Fruit fly (Drosophila melanogaster) whole organism, wandering third instar larva: Measurements from ENCODE around the gene Ent2.

Source experiments
- CG32264 ChIP-seq: fragments of 200-800 bp; sonication (Bioruptor generic); optimal IDR thresholded peaks from 2 replicates; lab custom pipeline; 2016; ENCODE audit warnings: missing biosample characterization, missing genetic modification characterization
- CG9705 ChIP-seq: fragments of 200-800 bp; sonication (Bioruptor generic); optimal IDR thresholded peaks from 2 replicates; lab custom pipeline; 2018; ENCODE audit warnings: missing biosample characterization, mild to moderate bottlenecking, missing genetic modification characterization
- CrebA ChIP-seq: fragments of 200-800 bp; sonication (Bioruptor generic); optimal IDR thresholded peaks from 2 replicates; lab custom pipeline; 2016; ENCODE audit warnings: missing biosample characterization, mild to moderate bottlenecking, missing genetic modification characterization, borderline replicate concordance
- Dfd ChIP-seq: fragments of >200 bp; optimal IDR thresholded peaks from 2 replicates; lab custom pipeline; 2017; ENCODE audit warnings: missing biosample characterization, missing genetic modification characterization
- Dif ChIP-seq: fragments of 200-275, 200-300 bp; sonication (Bioruptor generic); optimal IDR thresholded peaks from 2 replicates; lab custom pipeline; 2018; ENCODE audit warnings: missing biosample characterization, missing genetic modification characterization; ENCODE audit not compliant: partially characterized antibody
- HLH106 ChIP-seq: fragments of 200-800 bp; optimal IDR thresholded peaks from 3 replicates; lab custom pipeline; 2019; ENCODE audit warnings: missing biosample characterization, mild to moderate bottlenecking, missing genetic modification characterization, moderate library complexity
- Hnf4 ChIP-seq: fragments of 200-800 bp; sonication (Bioruptor generic); optimal IDR thresholded peaks from 2 replicates; lab custom pipeline; 2016; ENCODE audit warnings: missing biosample characterization, mild to moderate bottlenecking, missing genetic modification characterization
- Hr78 ChIP-seq: fragments of >200 bp; optimal IDR thresholded peaks from 2 replicates; lab custom pipeline; 2017; ENCODE audit warnings: missing biosample characterization, missing genetic modification characterization
- Hr83 ChIP-seq: fragments of 200-300 bp; sonication (Bioruptor generic); optimal IDR thresholded peaks from 2 replicates; lab custom pipeline; 2016; ENCODE audit warnings: missing biosample characterization, mild to moderate bottlenecking, missing genetic modification characterization, moderate library complexity; ENCODE audit not compliant: poor library complexity, severe bottlenecking
- Jra ChIP-seq: sonication (Bioruptor generic); optimal IDR thresholded peaks from 2 replicates; lab custom pipeline; 2016; ENCODE audit warnings: missing biosample characterization, missing genetic modification characterization
- Mio ChIP-seq: sonication (Bioruptor generic); optimal IDR thresholded peaks from 2 replicates; lab custom pipeline; 2016; ENCODE audit warnings: missing biosample characterization, missing genetic modification characterization
- Myc ChIP-seq: fragments of >200 bp; optimal IDR thresholded peaks from 2 replicates; lab custom pipeline; 2017
- N ChIP-seq: fragments of >200 bp; optimal IDR thresholded peaks from 2 replicates; lab custom pipeline; 2018; ENCODE audit warnings: missing biosample characterization, missing external identifiers, missing genetic modification characterization
- Rel ChIP-seq, 2 experiments: fragments of 200-800 bp; sonication (Bioruptor generic) in 1 of 2; optimal IDR thresholded peaks; 2 replicates in 1 of 2; 3 replicates in 1 of 2; lab custom pipeline; 2016 to 2019; ENCODE audit warnings: mild to moderate bottlenecking in 2 of 2, missing biosample characterization in 2 of 2, missing genetic modification characterization in 2 of 2, moderate library complexity in 1 of 2
- Sp1 ChIP-seq: fragments of 200-800 bp; sonication (Bioruptor generic); optimal IDR thresholded peaks from 3 replicates; lab custom pipeline; 2019; ENCODE audit warnings: missing biosample characterization, mild to moderate bottlenecking, missing genetic modification characterization, moderate library complexity
- brk ChIP-seq: fragments of 200-800 bp; sonication (Bioruptor generic); optimal IDR thresholded peaks from 2 replicates; lab custom pipeline; 2016; ENCODE audit warnings: missing biosample characterization, mild to moderate bottlenecking, missing genetic modification characterization
- dl ChIP-seq, 2 experiments: fragments of 175-275, 200-275 bp in 1 of 2; fragments of 200-275 bp in 1 of 2; sonication (Bioruptor generic); optimal IDR thresholded peaks; lab custom pipeline; 2018; ENCODE audit warnings: mild to moderate bottlenecking in 2 of 2, missing biosample characterization in 2 of 2, missing genetic modification characterization in 2 of 2, moderate library complexity in 2 of 2; ENCODE audit not compliant: partially characterized antibody in 2 of 2, insufficient read depth in 1 of 2
- dmrt93B ChIP-seq: fragments of 200-800 bp; sonication (Bioruptor generic); optimal IDR thresholded peaks from 2 replicates; lab custom pipeline; 2018; ENCODE audit warnings: missing biosample characterization, mild to moderate bottlenecking, missing genetic modification characterization
- foxo ChIP-seq, 2 experiments: fragments of 200-800 bp; sonication (Bioruptor generic); optimal IDR thresholded peaks; 2 replicates in 1 of 2; 3 replicates in 1 of 2; lab custom pipeline; 2016 to 2017; ENCODE audit warnings: missing biosample characterization in 2 of 2, missing genetic modification characterization in 2 of 2
- fru ChIP-seq: fragments of 200-800 bp; sonication (Bioruptor generic); optimal IDR thresholded peaks from 3 replicates; lab custom pipeline; 2016; ENCODE audit warnings: missing biosample characterization, mild to moderate bottlenecking, missing genetic modification characterization
- h ChIP-seq: fragments of 200-800 bp; sonication (Bioruptor generic); optimal IDR thresholded peaks from 3 replicates; lab custom pipeline; 2016; ENCODE audit warnings: missing biosample characterization, mild to moderate bottlenecking, missing genetic modification characterization
- lola ChIP-seq: fragments of >200 bp; optimal IDR thresholded peaks from 2 replicates; lab custom pipeline; 2017; ENCODE audit warnings: missing biosample characterization, missing genetic modification characterization
- pan ChIP-seq: fragments of >200 bp; optimal IDR thresholded peaks from 2 replicates; lab custom pipeline; 2017
- psq ChIP-seq: fragments of 200-800 bp; sonication (Bioruptor generic); optimal IDR thresholded peaks from 3 replicates; lab custom pipeline; 2017; ENCODE audit warnings: missing biosample characterization, mild to moderate bottlenecking, missing genetic modification characterization, moderate library complexity
- rgr ChIP-seq: fragments of 200-800 bp; sonication (Bioruptor generic); optimal IDR thresholded peaks from 3 replicates; lab custom pipeline; 2016; ENCODE audit warnings: missing biosample characterization, mild to moderate bottlenecking, missing genetic modification characterization
- sage ChIP-seq: fragments of 200-800 bp; sonication (Bioruptor generic); optimal IDR thresholded peaks from 2 replicates; lab custom pipeline; 2016; ENCODE audit warnings: missing biosample characterization, mild to moderate bottlenecking, missing genetic modification characterization
- sv ChIP-seq: fragments of 200-800 bp; sonication (Bioruptor generic); optimal IDR thresholded peaks from 3 replicates; lab custom pipeline; 2016; ENCODE audit warnings: missing biosample characterization, missing genetic modification characterization
- tai ChIP-seq: sonication (Bioruptor generic); optimal IDR thresholded peaks from 2 replicates; lab custom pipeline; 2016; ENCODE audit warnings: missing biosample characterization, missing genetic modification characterization
- usp ChIP-seq: fragments of >200 bp; optimal IDR thresholded peaks from 2 replicates; lab custom pipeline; 2017; ENCODE audit warnings: missing biosample characterization, missing genetic modification characterization

The Ent2 gene

dm6 chr2L:6553041-6553796, 8.9 kb upstream of the Ent2 start:
- no peak for TF ChIP-seq fru
- no peak for TF ChIP-seq pan (lab: Kevin White, UChicago)
- TF ChIP-seq dl (GFP tag; optimal IDR thresholded peaks at IDR 0.05; lab: Kevin White, UChicago; ENCODE audit: insufficient read depth in 1 of 2, partially characterized antibody in 2 of 2), result no peak

dm6 chr2L:6553797-6554188, 8.3 kb upstream of the Ent2 start:
- TF ChIP-seq Hr83 (GFP tag; lab: Kevin White, UChicago), result no peak
- TF ChIP-seq Dfd (GFP tag; lab: Kevin White, UChicago), result peak; percentile 82

dm6 chr2L:6557429-6558384, 4.4 kb upstream of the Ent2 start, which contains the start of the genes IFT52 and COX5B:
TSS of gene IFT52 (minus strand) at chr2L:6557502.
TSS of gene COX5B (plus strand) at chr2L:6557800.
- TF ChIP-seq Myc (lab: Kevin White, UChicago) (peak; percentile 57), h (GFP tag; lab: Kevin White, UChicago) (peak; percentile 60), tai (no peak), CG32264 (GFP tag; lab: Kevin White, UChicago) (no peak), fru (peak; percentile 62), foxo (GFP tag; optimal IDR thresholded peaks at IDR 0.05; lab: Kevin White, UChicago) (peak in 1 of 2 experiments; percentile 71), dmrt93B (peak; percentile 44), Hr83 (GFP tag; lab: Kevin White, UChicago) (peak; percentile 89), Mio (GFP tag; lab: Kevin White, UChicago) (no peak), Hr78 (no peak), rgr (peak; percentile 76), CG9705 (peak; percentile 34), Rel (GFP tag; optimal IDR thresholded peaks at IDR 0.05; lab: Kevin White, UChicago) (no peak), Rel (tag; optimal IDR thresholded peaks at IDR 0.05; lab: Kevin White, UChicago) (peak; percentile 82), Hnf4 (GFP tag; lab: Kevin White, UChicago) (no peak), lola (GFP tag; lab: Kevin White, UChicago) (no peak), pan (lab: Kevin White, UChicago) (no peak), HLH106 (tag; lab: Kevin White, UChicago) (peak; percentile 46), Dif (GFP tag; lab: Kevin White, UChicago) (no peak), psq (peak; percentile 48), sv (GFP tag; lab: Kevin White, UChicago) (peak; percentile 43), Jra (GFP tag; lab: Kevin White, UChicago) (no peak), brk (no peak), N (GFP tag; lab: Kevin White, UChicago) (no peak), sage (GFP tag; lab: Kevin White, UChicago) (peak; percentile 56), Dfd (GFP tag; lab: Kevin White, UChicago) (no peak), usp (no peak), Sp1 (GFP tag; lab: Kevin White, UChicago) (no peak)

dm6 chr2L:6559131-6559530, 3.0 kb upstream of the Ent2 start, which contains the start of gene COX5BL:
TSS of gene COX5BL (plus strand) at chr2L:6559431.
- TF ChIP-seq Jra (GFP tag; lab: Kevin White, UChicago) (no peak), CrebA (GFP tag; lab: Kevin White, UChicago) (no peak), Sp1 (GFP tag; lab: Kevin White, UChicago) (no peak), Dfd (GFP tag; lab: Kevin White, UChicago) (no peak), Hnf4 (GFP tag; lab: Kevin White, UChicago) (no peak)

- TF ChIP-seq lola (GFP tag; lab: Kevin White, UChicago), result no peak
- TF ChIP-seq, all 38 proteins: peak for 0
Measured at dm6 chr2L:6562358-6562687, 198 bp downstream of the Ent2 start.
